In the genomic region with DNA sequence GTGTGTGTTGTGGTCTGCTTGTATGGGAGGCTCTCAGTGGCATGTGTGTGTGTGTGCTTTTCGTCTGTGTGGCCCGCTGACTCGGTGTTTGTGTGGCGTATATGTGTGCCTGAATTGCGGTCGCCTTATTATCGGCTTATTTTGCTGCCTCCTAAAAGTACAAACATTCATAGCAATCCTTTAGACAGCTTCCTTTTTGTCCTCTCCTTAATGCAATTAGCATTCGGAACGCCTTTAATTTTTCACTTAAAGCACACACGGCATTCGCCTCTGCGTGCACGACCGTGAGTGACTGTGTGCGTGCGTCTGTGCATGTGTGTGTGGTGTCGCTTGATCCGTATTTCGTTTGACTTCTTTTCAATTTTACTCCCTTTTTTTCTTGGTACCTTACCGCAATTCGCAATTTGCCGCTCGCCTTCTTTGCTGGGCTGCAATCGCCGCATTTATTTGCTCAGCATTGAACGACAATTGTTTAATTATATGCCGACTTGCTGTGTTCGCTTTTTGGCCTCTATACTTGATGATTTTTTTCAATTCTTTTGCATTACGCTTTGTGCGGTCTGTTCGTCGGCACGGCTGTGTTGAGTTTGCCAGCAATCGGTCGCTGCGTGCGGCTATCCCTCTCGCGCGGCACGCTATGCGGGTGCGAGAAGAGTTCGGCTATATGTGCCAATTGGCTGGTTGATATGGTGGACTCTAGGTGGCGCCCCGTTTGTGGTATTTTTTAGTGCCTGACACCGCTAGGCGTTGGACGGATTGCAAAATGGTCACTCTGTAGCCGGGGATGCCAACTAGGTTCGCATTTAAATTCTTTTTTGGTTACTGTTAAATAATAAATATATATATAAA, we compare ENCODE assay signal across 4 fruit fly cellular contexts.
TF ChIP-seq lines count a peak whose summit lies in the region.

TSS of gene wcy (minus strand) at position 608 of the 849 bp plus-strand sequence.

TF ChIP-seq in whole organism, adult, 20 proteins besides CTCF, POLR2A, EP300 and RAD21 (continued from another document):
- TF ChIP-seq cic (GFP tag; optimal IDR thresholded peaks at IDR 0.05; lab: Kevin White, UChicago) (no peak), CG12768 (GFP tag; optimal IDR thresholded peaks at IDR 0.05; lab: Kevin White, UChicago) (no peak), kay (GFP tag; lab: Kevin White, UChicago; ENCODE audit: borderline replicate concordance) (no peak), cnc (optimal IDR thresholded peaks at IDR 0.05; lab: Kevin White, UChicago) (no peak), CG1620 (GFP tag; optimal IDR thresholded peaks at IDR 0.05; lab: Kevin White, UChicago) (peak; percentile 59)

TF ChIP-seq in whole organism, embryonic, 481 proteins besides CTCF, POLR2A, EP300 and RAD21 (continued from another document and continues in another):
- TF ChIP-seq ems (GFP tag; optimal IDR thresholded peaks at IDR 0.05; lab: Kevin White, UChicago) (peak; percentile 14), CG32772 (GFP tag; IDR thresholded peaks at IDR 0.05; lab: Robert Waterston, UW) (peak; percentile 42; the same call in 1 of the 2 replicates), dan (GFP tag; IDR thresholded peaks at IDR 0.05; lab: Robert Waterston, UW) (no peak), CG1024 (GFP tag; IDR thresholded peaks at IDR 0.05; lab: Robert Waterston, UW) (no peak), gcm2 (GFP tag; optimal IDR thresholded peaks at IDR 0.05; lab: Kevin White, UChicago) (no peak), hth (optimal IDR thresholded peaks at IDR 0.05; lab: Kevin White, UChicago) (no peak), her (GFP tag; optimal IDR thresholded peaks at IDR 0.05; lab: Kevin White, UChicago) (peak; percentile 53), CG15073 (GFP tag; optimal IDR thresholded peaks at IDR 0.05; lab: Kevin White, UChicago) (no peak), HmgZ (tag; optimal IDR thresholded peaks at IDR 0.05; lab: Kevin White, UChicago) (peak; percentile 47), HLH4C (GFP tag; IDR thresholded peaks at IDR 0.05; lab: Robert Waterston, UW; ENCODE audit: partially characterized antibody) (0 out of 3 replicates have a peak, but pooled peaks have one; percentile 27), Drgx (GFP tag; IDR thresholded peaks at IDR 0.05; lab: Robert Waterston, UW) (no peak), CrebB (tag; optimal IDR thresholded peaks at IDR 0.05; lab: Kevin White, UChicago) (no peak), Nf-YB (GFP tag; optimal IDR thresholded peaks at IDR 0.05; lab: Kevin White, UChicago) (no peak), CG32767 (GFP tag; IDR thresholded peaks at IDR 0.05; lab: Robert Waterston, UW) (no peak), ftz-f1 (GFP tag; optimal IDR thresholded peaks at IDR 0.05; lab: Kevin White, UChicago) (peak; percentile 31), CG17359 (tag; optimal IDR thresholded peaks at IDR 0.05; lab: Kevin White, UChicago) (no peak), zfh1 (GFP tag; IDR thresholded peaks at IDR 0.05; lab: Robert Waterston, UW) (no peak), gro (GFP tag; optimal IDR thresholded peaks at IDR 0.05; lab: Kevin White, UChicago) (no peak), CG34376 (GFP tag; optimal IDR thresholded peaks at IDR 0.05; lab: Kevin White, UChicago) (no peak), Kr (GFP tag; optimal IDR thresholded peaks at IDR 0.05; lab: Kevin White, UChicago) (no peak), Hr3 (GFP tag; optimal IDR thresholded peaks at IDR 0.05; lab: Kevin White, UChicago) (no peak), h (optimal IDR thresholded peaks at IDR 0.05; lab: Kevin White, UChicago) (no peak), CG2712 (tag; optimal IDR thresholded peaks at IDR 0.05; lab: Kevin White, UChicago) (peak; percentile 37), hkb (optimal IDR thresholded peaks at IDR 0.05; lab: Kevin White, UChicago) (no peak), hkb (GFP tag; IDR thresholded peaks at IDR 0.05; lab: Robert Waterston, UW) (no peak; the same call in 1 of the 2 replicates), Bdp1 (GFP tag; optimal IDR thresholded peaks at IDR 0.05; lab: Kevin White, UChicago) (no peak), fd64A (GFP tag; optimal IDR thresholded peaks at IDR 0.05; lab: Kevin White, UChicago) (no peak), Meics (GFP tag; optimal IDR thresholded peaks at IDR 0.05; lab: Kevin White, UChicago) (no peak), Vsx1 (GFP tag; optimal IDR thresholded peaks at IDR 0.05; lab: Kevin White, UChicago) (no peak), sqz (GFP tag; optimal IDR thresholded peaks at IDR 0.05; lab: Kevin White, UChicago) (peak; percentile 76), Hey (tag; optimal IDR thresholded peaks at IDR 0.05; lab: Kevin White, UChicago) (no peak), CG13894 (tag; optimal IDR thresholded peaks at IDR 0.05; lab: Kevin White, UChicago) (no peak), Doc2 (GFP tag; IDR thresholded peaks at IDR 0.05; lab: Robert Waterston, UW) (no peak), psq (GFP tag; optimal IDR thresholded peaks at IDR 0.05; lab: Kevin White, UChicago) (peak; percentile 98), CkIIα-i1 (GFP tag; IDR thresholded peaks at IDR 0.05; lab: Robert Waterston, UW) (no peak), Aef1 (GFP tag; IDR thresholded peaks at IDR 0.05; lab: Robert Waterston, UW) (no peak), sim (GFP tag; IDR thresholded peaks at IDR 0.05; lab: Robert Waterston, UW) (no peak), CG4820 (GFP tag; optimal IDR thresholded peaks at IDR 0.05; lab: Kevin White, UChicago) (no peak), hb (GFP tag; IDR thresholded peaks at IDR 0.05; lab: Robert Waterston, UW; ENCODE audit: partially characterized antibody) (no peak), org-1 (GFP tag; optimal IDR thresholded peaks at IDR 0.05; lab: Kevin White, UChicago) (no peak)

TF ChIP-seq in whole organism, prepupa, 60 proteins besides CTCF, POLR2A, EP300 and RAD21 (continued from another document):
- no peak for TF ChIP-seq Sox15 (GFP tag; optimal IDR thresholded peaks at IDR 0.05; lab: Kevin White, UChicago)
- no peak for TF ChIP-seq spab (GFP tag; optimal IDR thresholded peaks at IDR 0.05; lab: Kevin White, UChicago)
- TF ChIP-seq CG32006 (GFP tag; optimal IDR thresholded peaks at IDR 0.05; lab: Kevin White, UChicago) = no peak
- TF ChIP-seq CG6276 (GFP tag; optimal IDR thresholded peaks at IDR 0.05; lab: Kevin White, UChicago) = no peak
- no peak for TF ChIP-seq CG16779 (tag; optimal IDR thresholded peaks at IDR 0.05; lab: Kevin White, UChicago)
- TF ChIP-seq Sox102F (GFP tag; optimal IDR thresholded peaks at IDR 0.05; lab: Kevin White, UChicago) = no peak
- TF ChIP-seq CG6792 (GFP tag; optimal IDR thresholded peaks at IDR 0.05; lab: Kevin White, UChicago) = no peak
- TF ChIP-seq CG8119 (GFP tag; IDR thresholded peaks at IDR 0.05; lab: Robert Waterston, UW) = no peak
- peak; percentile 12 for TF ChIP-seq net (GFP tag; optimal IDR thresholded peaks at IDR 0.05; lab: Kevin White, UChicago)
- TF ChIP-seq CG10669 (GFP tag; optimal IDR thresholded peaks at IDR 0.05; lab: Kevin White, UChicago) = no peak
- TF ChIP-seq CG6163 (GFP tag; IDR thresholded peaks at IDR 0.05; lab: Robert Waterston, UW) = peak; percentile 64
- TF ChIP-seq Smox (GFP tag; optimal IDR thresholded peaks at IDR 0.05; lab: Kevin White, UChicago) = no peak
- no peak; the same call in 2 of the 3 replicates for TF ChIP-seq eg (GFP tag; IDR thresholded peaks at IDR 0.05; lab: Robert Waterston, UW)
- TF ChIP-seq Ets96B (tag; optimal IDR thresholded peaks at IDR 0.05; lab: Kevin White, UChicago) = no peak
- TF ChIP-seq lz (GFP tag; optimal IDR thresholded peaks at IDR 0.05; lab: Kevin White, UChicago) = peak; percentile 25
- no peak for TF ChIP-seq CG3919 (GFP tag; optimal IDR thresholded peaks at IDR 0.05; lab: Kevin White, UChicago)
- no peak for TF ChIP-seq CG34406 (GFP tag; optimal IDR thresholded peaks at IDR 0.05; lab: Kevin White, UChicago)
- TF ChIP-seq CG15336 (GFP tag; IDR thresholded peaks at IDR 0.05; lab: Robert Waterston, UW) = no peak
- no peak for TF ChIP-seq salr (GFP tag; optimal IDR thresholded peaks at IDR 0.05; lab: Kevin White, UChicago)
- no peak for TF ChIP-seq vri (GFP tag; optimal IDR thresholded peaks at IDR 0.05; lab: Kevin White, UChicago)
- TF ChIP-seq CG8632 (GFP tag; optimal IDR thresholded peaks at IDR 0.05; lab: Kevin White, UChicago) = no peak
- TF ChIP-seq CG6808 (GFP tag; optimal IDR thresholded peaks at IDR 0.05; lab: Kevin White, UChicago) = peak; percentile 41
- TF ChIP-seq Met (GFP tag; optimal IDR thresholded peaks at IDR 0.05; lab: Kevin White, UChicago) = no peak
- no peak for TF ChIP-seq Hr39 (GFP tag; optimal IDR thresholded peaks at IDR 0.05; lab: Kevin White, UChicago)
- no peak for TF ChIP-seq CG8319 (GFP tag; optimal IDR thresholded peaks at IDR 0.05; lab: Kevin White, UChicago)
- TF ChIP-seq CG7368 (GFP tag; optimal IDR thresholded peaks at IDR 0.05; lab: Kevin White, UChicago) = no peak
- peak; percentile 11 for TF ChIP-seq topi (GFP tag; optimal IDR thresholded peaks at IDR 0.05; lab: Kevin White, UChicago)
- TF ChIP-seq fd59A (GFP tag; optimal IDR thresholded peaks at IDR 0.05; lab: Kevin White, UChicago) = no peak
- TF ChIP-seq Lpt (GFP tag; optimal IDR thresholded peaks at IDR 0.05; lab: Kevin White, UChicago) = no peak
- TF ChIP-seq CG10631 (GFP tag; optimal IDR thresholded peaks at IDR 0.05; lab: Kevin White, UChicago) = no peak
- no peak for TF ChIP-seq fd85E (GFP tag; optimal IDR thresholded peaks at IDR 0.05; lab: Kevin White, UChicago)
- no peak for TF ChIP-seq fkh (GFP tag; optimal IDR thresholded peaks at IDR 0.05; lab: Kevin White, UChicago)
- peak; percentile 68 for TF ChIP-seq CG1621 (tag; optimal IDR thresholded peaks at IDR 0.05; lab: Kevin White, UChicago)
- no peak for TF ChIP-seq Eip75B (GFP tag; optimal IDR thresholded peaks at IDR 0.05; lab: Kevin White, UChicago)
- TF ChIP-seq Hr4 (GFP tag; optimal IDR thresholded peaks at IDR 0.05; lab: Kevin White, UChicago) = no peak
- TF ChIP-seq CG6854 (GFP tag; optimal IDR thresholded peaks at IDR 0.05; lab: Kevin White, UChicago) = no peak
- TF ChIP-seq CG9139 (GFP tag; optimal IDR thresholded peaks at IDR 0.05; lab: Kevin White, UChicago) = no peak
- TF ChIP-seq CG11762 (GFP tag; optimal IDR thresholded peaks at IDR 0.05; lab: Kevin White, UChicago; ENCODE audit: insufficient read depth) = no peak
- no peak for TF ChIP-seq Eip93F (GFP tag; optimal IDR thresholded peaks at IDR 0.05; lab: Kevin White, UChicago)
- no peak for TF ChIP-seq CG11294 (GFP tag; IDR thresholded peaks at IDR 0.05; lab: Robert Waterston, UW)
- TF ChIP-seq Blimp-1 (GFP tag; optimal IDR thresholded peaks at IDR 0.05; lab: Kevin White, UChicago) = no peak
- no peak for TF ChIP-seq esn (GFP tag; optimal IDR thresholded peaks at IDR 0.05; lab: Kevin White, UChicago)
- no peak for TF ChIP-seq CG4318 (GFP tag; optimal IDR thresholded peaks at IDR 0.05; lab: Kevin White, UChicago)

TF ChIP-seq in whole organism, wandering third instar larva, 38 proteins besides CTCF, POLR2A, EP300 and RAD21 (continued from another document):
- TF ChIP-seq Vsx2 (GFP tag; optimal IDR thresholded peaks at IDR 0.05; lab: Kevin White, UChicago; ENCODE audit: partially characterized antibody) = no peak
- no peak for TF ChIP-seq tai (GFP tag; optimal IDR thresholded peaks at IDR 0.05; lab: Kevin White, UChicago)
- peak; percentile 25 for TF ChIP-seq Sp1 (GFP tag; optimal IDR thresholded peaks at IDR 0.05; lab: Kevin White, UChicago)
- TF ChIP-seq foxo (GFP tag; optimal IDR thresholded peaks at IDR 0.05; lab: Kevin White, UChicago) = peak in 1 of 2 experiments; percentile 7
- no peak for TF ChIP-seq Hr83 (GFP tag; optimal IDR thresholded peaks at IDR 0.05; lab: Kevin White, UChicago; ENCODE audit: poor library complexity, severe bottlenecking)
- no peak for TF ChIP-seq br (GFP tag; optimal IDR thresholded peaks at IDR 0.05; lab: Kevin White, UChicago)
- no peak for TF ChIP-seq Rel (GFP tag; optimal IDR thresholded peaks at IDR 0.05; lab: Kevin White, UChicago)
- TF ChIP-seq Rel (tag; optimal IDR thresholded peaks at IDR 0.05; lab: Kevin White, UChicago) = peak; percentile 43
- TF ChIP-seq dsf (GFP tag; optimal IDR thresholded peaks at IDR 0.05; lab: Kevin White, UChicago; ENCODE audit: borderline replicate concordance) = no peak
- TF ChIP-seq jim (GFP tag; optimal IDR thresholded peaks at IDR 0.05; lab: Kevin White, UChicago) = no peak
